Fruit fly (Drosophila melanogaster) whole organism, adult: ENCODE measurements around the gene CG7126.

ENCODE experiments used
- CG14711 ChIP-seq: fragments of 200-800 bp; sonication (Bioruptor generic); optimal IDR thresholded peaks from 2 replicates; lab custom pipeline; 2018; ENCODE audit warnings: missing biosample characterization, mild to moderate bottlenecking, missing genetic modification characterization, moderate library complexity
- CG33017 ChIP-seq: fragments of 200-800 bp; sonication (Bioruptor generic); optimal IDR thresholded peaks from 2 replicates; lab custom pipeline; 2018; ENCODE audit warnings: missing biosample characterization, mild to moderate bottlenecking, missing genetic modification characterization, moderate library complexity
- CG5204 ChIP-seq: fragments of 200-800 bp; sonication (Bioruptor generic); optimal IDR thresholded peaks from 2 replicates; lab custom pipeline; 2016; ENCODE audit warnings: missing biosample characterization, missing genetic modification characterization
- bab1 ChIP-seq: fragments of 200-800 bp; sonication (Bioruptor generic); optimal IDR thresholded peaks from 3 replicates; lab custom pipeline; 2019; ENCODE audit warnings: missing biosample characterization, mild to moderate bottlenecking, missing genetic modification characterization, moderate library complexity
- kay ChIP-seq: fragments of 200-800 bp; sonication (Bioruptor generic); peaks from one replicate; lab custom pipeline; 2016; ENCODE audit warnings: missing biosample characterization, missing genetic modification characterization, borderline replicate concordance
- ovo ChIP-seq: fragments of 200-800 bp; sonication (Bioruptor generic); optimal IDR thresholded peaks from 2 replicates; lab custom pipeline; 2016; ENCODE audit warnings: missing biosample characterization, missing genetic modification characterization
- tj ChIP-seq: fragments of 200-800 bp; sonication (Bioruptor generic); optimal IDR thresholded peaks from 3 replicates; lab custom pipeline; 2017; ENCODE audit warnings: missing biosample characterization, mild to moderate bottlenecking, missing genetic modification characterization, moderate library complexity
- toe ChIP-seq: fragments of 200-800 bp; sonication (Bioruptor generic); optimal IDR thresholded peaks from 2 replicates; lab custom pipeline; 2016; ENCODE audit warnings: missing biosample characterization, missing genetic modification characterization

DNA sequence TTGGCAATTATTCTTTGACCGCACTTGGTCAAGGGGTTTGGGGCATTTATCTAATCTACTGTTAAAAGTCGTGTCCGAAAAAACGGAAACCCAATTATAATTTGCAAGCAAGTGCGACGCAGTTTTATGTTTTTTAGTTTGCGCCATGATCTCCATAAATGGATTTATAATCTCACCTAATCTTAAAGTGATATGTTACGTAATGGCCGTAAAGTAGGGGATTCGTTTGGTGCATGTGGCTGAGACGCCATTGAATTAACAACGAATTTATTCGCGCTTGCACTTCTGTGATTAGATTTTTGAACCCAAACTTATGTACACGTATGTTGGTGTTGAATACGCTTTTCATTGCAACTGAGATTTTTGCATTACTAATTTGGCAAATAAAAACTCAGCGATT lies 26.0 kb downstream of the CG7126 start:
- no peak for TF ChIP-seq ovo (GFP tag; lab: Kevin White, UChicago)
- no peak for TF ChIP-seq CG33017 (tag; lab: Kevin White, UChicago)
- TF ChIP-seq toe (GFP tag; lab: Kevin White, UChicago): no peak
- TF ChIP-seq CG5204 (GFP tag; lab: Kevin White, UChicago): no peak
- TF ChIP-seq bab1 (GFP tag; lab: Kevin White, UChicago): no peak
- TF ChIP-seq CG14711 (tag; lab: Kevin White, UChicago): no peak
- no peak for TF ChIP-seq tj (GFP tag; lab: Kevin White, UChicago)
- TF ChIP-seq kay (GFP tag; lab: Kevin White, UChicago): no peak
